Worm (Caenorhabditis elegans) whole organism, L4 larva: ENCODE measurements around the gene Y47D7A.6.
A peak's percentile ranks its signal among the peaks of the same experiment; 100 is the strongest.

Experiments
- D1046.2 ChIP-seq: fragments of 200-800 bp; sonication (Bioruptor generic); IDR thresholded peaks from 2 replicates; pipeline ENCODE4 v1.3.6; 2022; ENCODE audit warnings: missing genetic modification characterization, missing compliant biosample characterization
- F26F4.8 ChIP-seq: fragments of 200-800 bp; sonication (Bioruptor generic); conservative IDR thresholded peaks from 2 replicates; pipeline ENCODE4 v1.3.6; 2022; ENCODE audit warnings: missing genetic modification characterization, missing compliant biosample characterization
- R02D3.7 ChIP-seq: fragments of 150-350 bp; sonication (generic microtip); optimal IDR thresholded peaks from 3 replicates; lab custom pipeline; 2014; ENCODE audit warnings: missing biosample characterization, missing genetic modification characterization
- T20F7.1 ChIP-seq: fragments of 200-800 bp; sonication (Bioruptor generic); optimal IDR thresholded peaks from 2 replicates; lab custom pipeline; 2018; ENCODE audit warnings: mild to moderate bottlenecking, missing genetic modification characterization, missing compliant biosample characterization
- Y48G9A.11 ChIP-seq: fragments of 200-800 bp; sonication (Bioruptor generic); IDR thresholded peaks from 2 replicates; pipeline ENCODE4 v1.3.6; 2022; ENCODE audit warnings: missing genetic modification reagents, missing genetic modification characterization, missing compliant biosample characterization
- ZK337.2 ChIP-seq: fragments of 200-800 bp; sonication (Bioruptor generic); IDR thresholded peaks from 2 replicates; pipeline ENCODE4 v1.3.6; 2022; ENCODE audit warnings: missing genetic modification reagents, missing genetic modification characterization, missing compliant biosample characterization
- aha-1 ChIP-seq: fragments of 150-350 bp; peaks from one replicate; lab custom pipeline; 2014; ENCODE audit warnings: missing biosample characterization, missing genetic modification characterization
- aly-2 ChIP-seq: sonication (generic microtip); optimal IDR thresholded peaks from 2 replicates; lab custom pipeline; 2018; ENCODE audit warnings: missing biosample characterization, missing genetic modification characterization
- ceh-20 ChIP-seq: fragments of 200-800 bp; sonication (Bioruptor generic); IDR thresholded peaks from 2 replicates; pipeline ENCODE4 v1.3.6; 2022; ENCODE audit warnings: missing genetic modification reagents, missing genetic modification characterization, missing compliant biosample characterization
- ceh-62 ChIP-seq: sonication (generic microtip); optimal IDR thresholded peaks from 2 replicates; lab custom pipeline; 2017; ENCODE audit warnings: missing biosample characterization, missing genetic modification characterization
- dmd-6 ChIP-seq: fragments of 200-800 bp; sonication (Bioruptor generic); IDR thresholded peaks from 2 replicates; pipeline ENCODE4 v1.3.6; 2022; ENCODE audit warnings: missing genetic modification reagents, missing genetic modification characterization, missing compliant biosample characterization
- dve-1 ChIP-seq: sonication (generic microtip); optimal IDR thresholded peaks from 2 replicates; lab custom pipeline; 2017; ENCODE audit warnings: antibody characterized with exemption, mild to moderate bottlenecking, missing genetic modification characterization, missing compliant biosample characterization; ENCODE audit not compliant: insufficient read depth
- fkh-10 ChIP-seq: fragments of 150-350 bp; optimal IDR thresholded peaks from 2 replicates; lab custom pipeline; 2014; ENCODE audit warnings: missing biosample characterization, missing genetic modification reagents, missing genetic modification characterization
- hmg-1.1 ChIP-seq: fragments of 200-800 bp; sonication (Bioruptor generic); IDR thresholded peaks from 2 replicates; pipeline ENCODE4 v1.3.6; 2022; ENCODE audit warnings: missing genetic modification reagents, missing genetic modification characterization, missing compliant biosample characterization
- jun-1 ChIP-seq: fragments of 150-350 bp; optimal IDR thresholded peaks from 2 replicates; lab custom pipeline; 2014; ENCODE audit warnings: missing biosample characterization, missing genetic modification reagents, missing genetic modification characterization
- lin-1 ChIP-seq: fragments of 200-800 bp; sonication (Bioruptor generic); IDR thresholded peaks from 2 replicates; pipeline ENCODE4 v1.3.6; 2022; ENCODE audit warnings: missing genetic modification reagents, missing genetic modification characterization, missing compliant biosample characterization
- lin-29 ChIP-seq: fragments of 200-800 bp; sonication (Bioruptor generic); IDR thresholded peaks from 2 replicates; pipeline ENCODE4 v1.3.6; 2022; ENCODE audit warnings: missing genetic modification reagents, missing genetic modification characterization, missing compliant biosample characterization
- lir-3 ChIP-seq: sonication (generic microtip); optimal IDR thresholded peaks from 2 replicates; lab custom pipeline; 2016; ENCODE audit warnings: mild to moderate bottlenecking, missing genetic modification characterization, missing compliant biosample characterization
- madf-9 ChIP-seq: fragments of 200-800 bp; sonication (Bioruptor generic); conservative IDR thresholded peaks from 2 replicates; pipeline ENCODE4 v1.3.6; 2022; ENCODE audit warnings: missing genetic modification reagents, missing genetic modification characterization, missing compliant biosample characterization
- mdl-1 ChIP-seq, 2 experiments: fragments of 150-350 bp in 1 of 2; sonication (generic microtip) in 1 of 2; optimal IDR thresholded peaks; 2 replicates each; lab custom pipeline; 2014 to 2017; ENCODE audit warnings: missing biosample characterization in 2 of 2, missing genetic modification characterization in 2 of 2
- mes-2 ChIP-seq: sonication (generic microtip); optimal IDR thresholded peaks from 2 replicates; lab custom pipeline; 2016; ENCODE audit warnings: missing genotype, mild to moderate bottlenecking, missing genetic modification characterization, missing compliant biosample characterization; ENCODE audit not compliant: poor library complexity, severe bottlenecking
- mxl-2 ChIP-seq: fragments of 200-800 bp; sonication (Bioruptor generic); conservative IDR thresholded peaks from 2 replicates; pipeline ENCODE4 v1.3.6; 2022; ENCODE audit warnings: missing genetic modification reagents, missing genetic modification characterization, missing compliant biosample characterization
- mxl-3 ChIP-seq: fragments of 200-800 bp; sonication (Bioruptor generic); optimal IDR thresholded peaks from 2 replicates; lab custom pipeline; 2018; ENCODE audit warnings: mild to moderate bottlenecking, missing genetic modification characterization, missing compliant biosample characterization
- nhr-237 ChIP-seq: sonication (generic microtip); optimal IDR thresholded peaks from 2 replicates; lab custom pipeline; 2017; ENCODE audit warnings: missing biosample characterization, missing genetic modification characterization
- nhr-41 ChIP-seq: fragments of 200-800 bp; sonication (Bioruptor generic); IDR thresholded peaks from 2 replicates; pipeline ENCODE4 v1.3.6; 2022; ENCODE audit warnings: missing genetic modification reagents, missing genetic modification characterization, missing compliant biosample characterization
- nhr-6 ChIP-seq: fragments of 150-350 bp; optimal IDR thresholded peaks from 2 replicates; lab custom pipeline; 2014; ENCODE audit warnings: missing biosample characterization, missing genetic modification characterization
- nhr-77 ChIP-seq: fragments of 150-350 bp; optimal IDR thresholded peaks from 2 replicates; lab custom pipeline; 2014; ENCODE audit warnings: missing biosample characterization, missing genetic modification characterization
- saeg-2 ChIP-seq: fragments of 200-800 bp; sonication (Bioruptor generic); IDR thresholded peaks from 2 replicates; pipeline ENCODE4 v1.3.6; 2022; ENCODE audit warnings: missing genetic modification reagents, missing genetic modification characterization, missing compliant biosample characterization
- set-16 ChIP-seq: fragments of 200-800 bp; sonication (Bioruptor generic); IDR thresholded peaks from 2 replicates; pipeline ENCODE4 v1.3.6; 2022; ENCODE audit warnings: missing genetic modification reagents, missing genetic modification characterization, missing compliant biosample characterization
- skn-1 ChIP-seq: fragments of 150-350 bp; optimal IDR thresholded peaks from 2 replicates; lab custom pipeline; 2014; ENCODE audit warnings: missing biosample characterization, missing genetic modification characterization
- snpc-1.2 ChIP-seq: fragments of 200-800 bp; sonication (Bioruptor generic); IDR thresholded peaks from 2 replicates; pipeline ENCODE4 v1.3.6; 2022; ENCODE audit warnings: missing genetic modification reagents, missing genetic modification characterization, missing compliant biosample characterization
- snpc-4 ChIP-seq: fragments of 150-350 bp; optimal IDR thresholded peaks from 2 replicates; lab custom pipeline; 2014; ENCODE audit warnings: missing biosample characterization, missing genetic modification characterization
- unc-130 ChIP-seq: sonication (generic microtip); optimal IDR thresholded peaks from 2 replicates; lab custom pipeline; 2016; ENCODE audit warnings: missing genetic modification reagents, missing genetic modification characterization, missing compliant biosample characterization
- unc-39 ChIP-seq: sonication (generic microtip); optimal IDR thresholded peaks from 2 replicates; lab custom pipeline; 2017; ENCODE audit warnings: missing biosample characterization, missing genetic modification characterization
- zfp-3 ChIP-seq: fragments of 200-800 bp; sonication (Bioruptor generic); conservative IDR thresholded peaks from 2 replicates; pipeline ENCODE4 v1.3.6; 2022; ENCODE audit warnings: missing genetic modification reagents, missing genetic modification characterization, missing compliant biosample characterization
- ztf-11 ChIP-seq: fragments of 150-350 bp; optimal IDR thresholded peaks from 2 replicates; lab custom pipeline; 2014; ENCODE audit warnings: missing biosample characterization, missing genetic modification characterization

The Y47D7A.6 gene

DNA sequence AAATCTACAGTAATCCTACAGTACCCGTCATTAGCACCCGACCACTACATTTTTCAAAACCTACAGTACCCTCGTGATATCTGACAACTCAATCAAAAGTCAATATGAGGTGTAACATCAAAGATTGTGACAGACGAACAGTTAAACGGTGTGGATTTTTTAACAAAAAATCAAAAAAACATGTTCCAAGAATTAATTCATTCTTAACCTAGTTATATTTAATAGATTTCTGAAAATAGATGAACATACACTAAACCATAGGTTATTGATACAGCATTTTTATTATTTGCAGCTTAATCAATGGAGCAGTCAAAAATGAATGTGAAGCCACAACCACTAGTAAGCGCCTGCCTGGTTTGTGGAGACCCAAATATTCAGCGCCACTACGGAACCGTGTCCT, 10.5 kb downstream of the Y47D7A.6 start, which contains the start of gene nhr-118:
Gene nhr-118 (plus strand): TSS at position 301 of the 400 bp plus-strand sequence.
- TF ChIP-seq hmg-1.1 (GFP tag; lab: Robert Waterston, UW) (no peak), aha-1 (tag; lab: Kevin White, UChicago) (peak; percentile 9)
- TF ChIP-seq, all 104 proteins: peak for 1

ce11 chrV:4401865-4402264, 16.2 kb downstream of the Y47D7A.6 start, which contains the start of gene F13A2.5:
TSS of gene F13A2.5 (minus strand) at chrV:4401965.
- TF ChIP-seq F26F4.8 (GFP tag; lab: Robert Waterston, UW): no peak
- TF ChIP-seq aha-1 (tag; lab: Kevin White, UChicago): peak; percentile 1

DNA sequence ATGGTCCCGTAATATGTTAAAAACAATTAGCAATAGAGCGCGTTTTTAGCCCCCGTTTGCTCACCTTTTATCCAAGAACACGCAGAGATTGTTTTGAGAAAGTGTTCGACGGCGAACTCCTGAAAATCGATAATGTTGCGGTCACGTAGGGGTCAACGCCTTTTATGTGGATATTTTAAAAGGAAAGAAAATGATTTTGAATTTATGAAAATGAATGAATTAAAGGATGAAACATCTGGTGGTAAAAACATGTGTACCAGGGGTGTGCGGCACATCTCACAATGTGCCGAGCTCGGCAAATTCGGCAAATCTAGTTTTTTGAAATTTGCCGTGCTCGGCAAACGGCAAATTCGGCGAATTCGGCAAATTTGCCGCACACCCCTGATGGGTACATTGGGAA, 17.9 kb downstream of the Y47D7A.6 start, which contains the start of gene F13A2.4:
Gene F13A2.4 (minus strand): TSS at position 101 of the 400 bp plus-strand sequence.
- TF ChIP-seq unc-39 (tag; lab: Kevin White, UChicago) (no peak), mxl-2 (GFP tag; lab: Robert Waterston, UW) (no peak), hmg-1.1 (GFP tag; lab: Robert Waterston, UW) (no peak), nhr-6 (tag; lab: Kevin White, UChicago) (no peak), lin-29 (no peak), dmd-6 (GFP tag; lab: Robert Waterston, UW) (no peak), snpc-1.2 (GFP tag; lab: Robert Waterston, UW) (no peak), aly-2 (tag; lab: Kevin White, UChicago) (no peak), set-16 (GFP tag; lab: Robert Waterston, UW) (no peak), skn-1 (tag; lab: Kevin White, UChicago) (no peak), nhr-237 (tag; lab: Kevin White, UChicago) (no peak), nhr-77 (no peak), mes-2 (tag; lab: Kevin White, UChicago) (no peak), D1046.2 (GFP tag; lab: Robert Waterston, UW) (no peak), ztf-11 (no peak), fkh-10 (no peak)

ce11 chrV:4398884-4399283, 19.1 kb downstream of the Y47D7A.6 start:
- TF ChIP-seq set-16 (GFP tag; lab: Robert Waterston, UW): peak; percentile 61; the same call in 1 of the 2 replicates
- no peak for TF ChIP-seq lin-1 (GFP tag; lab: Robert Waterston, UW)

DNA sequence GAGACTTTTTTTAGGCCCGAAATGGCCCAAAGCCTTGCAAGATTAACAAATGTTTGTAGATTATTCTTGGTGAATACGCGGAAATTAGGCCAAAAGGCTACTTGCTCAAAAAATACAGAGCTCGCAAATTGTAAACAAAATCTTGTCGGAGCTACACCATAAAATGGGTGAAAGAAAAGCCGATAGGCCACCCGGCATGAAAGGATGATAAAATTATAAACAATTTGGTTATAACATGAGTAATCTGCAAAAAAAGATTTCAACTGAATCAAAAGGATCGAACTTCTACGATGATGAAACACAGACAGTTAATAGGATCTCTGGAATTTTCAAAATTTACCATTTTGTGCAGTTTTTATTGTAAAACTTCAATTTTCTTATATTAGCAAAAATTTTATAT, 19.9 kb downstream of the Y47D7A.6 start:
- peak; percentile 93 for TF ChIP-seq aha-1 (tag; lab: Kevin White, UChicago)
- TF ChIP-seq lir-3: no peak
- no peak for TF ChIP-seq saeg-2 (GFP tag; lab: Robert Waterston, UW)

DNA sequence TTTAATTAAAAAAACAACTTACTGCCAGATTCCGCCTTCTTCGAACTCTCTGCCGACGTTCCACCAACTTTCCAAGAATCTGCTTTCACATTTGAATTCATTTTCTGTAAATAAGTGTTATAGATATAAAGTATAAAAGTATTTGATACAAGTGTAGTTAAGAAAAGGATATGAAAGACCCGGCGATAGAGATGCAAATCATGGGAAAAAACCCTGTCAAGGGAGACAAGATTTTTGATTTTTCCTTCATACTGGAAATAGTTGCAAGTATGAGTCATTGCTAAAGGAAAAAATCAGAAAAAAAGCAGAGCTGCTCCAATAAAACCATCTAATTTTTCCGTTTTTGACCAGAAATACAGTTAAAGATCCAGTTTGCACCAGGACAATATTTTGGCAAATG, 21.8 kb downstream of the Y47D7A.6 start, which contains the start of gene F13A2.3:
Gene F13A2.3 (minus strand): TSS at position 101 of the 400 bp plus-strand sequence.
- no peak for TF ChIP-seq jun-1 (tag; lab: Kevin White, UChicago)
- TF ChIP-seq R02D3.7 (tag; lab: Kevin White, UChicago): no peak
- TF ChIP-seq Y48G9A.11 (GFP tag; lab: Robert Waterston, UW): no peak
- no peak for TF ChIP-seq aha-1 (tag; lab: Kevin White, UChicago)
- no peak for TF ChIP-seq ztf-11
- no peak for TF ChIP-seq snpc-4 (tag; lab: Kevin White, UChicago)
- no peak for TF ChIP-seq unc-130
- TF ChIP-seq madf-9 (GFP tag; lab: Robert Waterston, UW): no peak
- TF ChIP-seq mxl-3 (GFP tag; lab: Kevin White, UChicago): no peak
- TF ChIP-seq ceh-20 (GFP tag; lab: Robert Waterston, UW): no peak
- TF ChIP-seq T20F7.1: no peak
- TF ChIP-seq nhr-41 (GFP tag; lab: Robert Waterston, UW): no peak
- TF ChIP-seq ceh-62: no peak
- TF ChIP-seq set-16 (GFP tag; lab: Robert Waterston, UW): no peak
- no peak for TF ChIP-seq mdl-1 (tag; optimal IDR thresholded peaks at IDR 0.05; lab: Kevin White, UChicago)
- TF ChIP-seq ZK337.2 (GFP tag; lab: Robert Waterston, UW): no peak
- no peak for TF ChIP-seq zfp-3 (GFP tag; lab: Robert Waterston, UW)
- no peak for TF ChIP-seq dve-1
- TF ChIP-seq skn-1 (tag; lab: Kevin White, UChicago): no peak
- TF ChIP-seq, all 104 proteins: peak for 0
